Fruit fly (Drosophila melanogaster) S2 (cell line): ENCODE results near the gene Pten.

ENCODE experiments used
- CG8478 ChIP-seq: fragments of >200 bp; optimal IDR thresholded peaks from 2 replicates; lab custom pipeline; 2018
- CTCF ChIP-seq, 2 experiments: fragments of >200 bp; optimal IDR thresholded peaks; 2 replicates each; lab custom pipeline; 2018

Gene Pten

dm6 chr2L:10222550-10223231 lies 38.2 kb downstream of the Pten start, which contains the start of gene Bcs1:
Bcs1 (plus strand) TSS chr2L:10222657.
- TF ChIP-seq CTCF (optimal IDR thresholded peaks at IDR 0.05; lab: Kevin White, UChicago): no peak
- no peak for TF ChIP-seq CG8478 (lab: Kevin White, UChicago)

- TF ChIP-seq CG8478 (lab: Kevin White, UChicago) (no peak), CTCF (optimal IDR thresholded peaks at IDR 0.05; lab: Kevin White, UChicago) (no peak)
Measured at dm6 chr2L:10221387-10221705, 39.5 kb downstream of the Pten start.

dm6 chr2L:10220501-10221386 lies 40.1 kb downstream of the Pten start, which contains the start of the genes Npc1a and Prosalpha6:
Npc1a (minus strand) TSS chr2L:10221216.
Prosalpha6 (plus strand) TSS chr2L:10221351.
- TF ChIP-seq CTCF (optimal IDR thresholded peaks at IDR 0.05; lab: Kevin White, UChicago): no peak
- TF ChIP-seq CG8478 (lab: Kevin White, UChicago): no peak

dm6 chr2L:10220010-10220409 lies 40.8 kb downstream of the Pten start:
- TF ChIP-seq CG8478 (lab: Kevin White, UChicago) (no peak), CTCF (optimal IDR thresholded peaks at IDR 0.05; lab: Kevin White, UChicago) (no peak)

- TF ChIP-seq CTCF (optimal IDR thresholded peaks at IDR 0.05; lab: Kevin White, UChicago) (no peak), CG8478 (lab: Kevin White, UChicago) (no peak)
Measured at dm6 chr2L:10210631-10211557, 50.0 kb downstream of the Pten start, which contains the start of the genes CG5727 and ath. CG5727 (minus strand) TSS chr2L:10210681. ath (plus strand) TSS chr2L:10211143.

dm6 chr2L:10208799-10209794 lies 51.8 kb downstream of the Pten start, which contains the start of gene CG5731:
CG5731 (minus strand) TSS chr2L:10209744.
- TF ChIP-seq CG8478 (lab: Kevin White, UChicago) (no peak), CTCF (optimal IDR thresholded peaks at IDR 0.05; lab: Kevin White, UChicago) (no peak)

dm6 chr2L:10206633-10207162 lies 54.2 kb downstream of the Pten start, which contains the start of gene Snx17:
Snx17 (minus strand) TSS chr2L:10206961.
- TF ChIP-seq CTCF (optimal IDR thresholded peaks at IDR 0.05; lab: Kevin White, UChicago): no peak
